Worm (Caenorhabditis elegans) whole organism, young adult: ENCODE data around the gene C02F4.4.

ENCODE experiments used
- B0035.1 ChIP-seq: sonication (generic microtip); optimal IDR thresholded peaks from 2 replicates; lab custom pipeline; 2016; ENCODE audit warnings: missing genetic modification characterization, mild to moderate bottlenecking, missing compliant biosample characterization, missing genotype, missing genetic modification reagents
- F33H1.4 ChIP-seq: fragments of 200-800 bp; sonication (Bioruptor generic); IDR thresholded peaks from 2 replicates; pipeline ENCODE4 v1.3.6; 2022; ENCODE audit warnings: missing genetic modification reagents, missing genetic modification characterization, missing compliant biosample characterization
- F37B4.10 ChIP-seq: fragments of 200-800 bp; sonication (Bioruptor generic); IDR thresholded peaks from 2 replicates; pipeline ENCODE4 v1.3.6; 2022; ENCODE audit warnings: missing genetic modification characterization, missing compliant biosample characterization
- F52B5.7 ChIP-seq: sonication (generic microtip); optimal IDR thresholded peaks from 2 replicates; lab custom pipeline; 2016; ENCODE audit warnings: mild to moderate bottlenecking, missing genetic modification characterization, missing compliant biosample characterization
- F55B11.4 ChIP-seq: sonication (generic microtip); optimal IDR thresholded peaks from 2 replicates; lab custom pipeline; 2016; ENCODE audit warnings: missing compliant biosample characterization, missing genetic modification characterization, borderline replicate concordance; ENCODE audit not compliant: insufficient read depth
- F57A8.1 ChIP-seq: fragments of 200-800 bp; sonication (Bioruptor generic); optimal IDR thresholded peaks from 2 replicates; lab custom pipeline; 2018; ENCODE audit warnings: mild to moderate bottlenecking, missing genetic modification characterization, moderate library complexity, missing compliant biosample characterization
- K12H6.12 ChIP-seq: fragments of 200-800 bp; sonication (Bioruptor generic); optimal IDR thresholded peaks from 2 replicates; lab custom pipeline; 2018; ENCODE audit warnings: mild to moderate bottlenecking, missing genetic modification characterization, missing compliant biosample characterization
- Y79H2A.3 ChIP-seq: fragments of 200-800 bp; sonication (Bioruptor generic); conservative IDR thresholded peaks from 2 replicates; pipeline ENCODE4 v1.3.6; 2022; ENCODE audit warnings: missing genetic modification reagents, missing genetic modification characterization, missing compliant biosample characterization
- ZK185.1 ChIP-seq: sonication (generic microtip); optimal IDR thresholded peaks from 2 replicates; lab custom pipeline; 2016; ENCODE audit warnings: mild to moderate bottlenecking, missing genetic modification characterization, missing compliant biosample characterization; ENCODE audit not compliant: poor library complexity, severe bottlenecking
- athp-1 ChIP-seq: sonication (generic microtip); optimal IDR thresholded peaks from 2 replicates; lab custom pipeline; 2017; ENCODE audit warnings: mild to moderate bottlenecking, missing genetic modification characterization, missing compliant biosample characterization
- attf-5 ChIP-seq: fragments of 200-800 bp; sonication (Bioruptor generic); optimal IDR thresholded peaks from 2 replicates; lab custom pipeline; 2018; ENCODE audit warnings: mild to moderate bottlenecking, missing genetic modification characterization, missing compliant biosample characterization
- bed-2 ChIP-seq: fragments of 200-800 bp; sonication (Bioruptor generic); IDR thresholded peaks from 2 replicates; pipeline ENCODE4 v1.3.6; 2022; ENCODE audit warnings: missing genetic modification reagents, missing genetic modification characterization, missing compliant biosample characterization
- ccch-3 ChIP-seq: fragments of 200-800 bp; sonication (Bioruptor generic); optimal IDR thresholded peaks from 2 replicates; lab custom pipeline; 2018; ENCODE audit warnings: mild to moderate bottlenecking, missing genetic modification characterization, missing compliant biosample characterization
- cebp-1 ChIP-seq, 2 experiments: fragments of 200-800 bp in 1 of 2; sonication (Bioruptor generic) in 1 of 2; sonication (generic microtip) in 1 of 2; IDR thresholded peaks in 1 of 2; optimal IDR thresholded peaks in 1 of 2; 2 replicates each; pipeline versions ENCODE4 v1.3.6 to Lab custom; 2017 to 2022; ENCODE audit warnings: missing compliant biosample characterization in 2 of 2, missing genetic modification characterization in 2 of 2, mild to moderate bottlenecking in 1 of 2, missing genetic modification reagents in 1 of 2, moderate library complexity in 1 of 2
- cebp-2 ChIP-seq: fragments of 200-800 bp; sonication (Bioruptor generic); IDR thresholded peaks from 2 replicates; pipeline ENCODE4 v1.3.6; 2022; ENCODE audit warnings: missing genetic modification characterization, missing compliant biosample characterization
- ceh-27 ChIP-seq: fragments of 200-800 bp; sonication (Bioruptor generic); optimal IDR thresholded peaks from 2 replicates; lab custom pipeline; 2018; ENCODE audit warnings: mild to moderate bottlenecking, missing genetic modification characterization, moderate library complexity, missing compliant biosample characterization
- ceh-40 ChIP-seq: fragments of 200-800 bp; sonication (Bioruptor generic); IDR thresholded peaks from 2 replicates; pipeline ENCODE4 v1.3.6; 2022; ENCODE audit warnings: missing genetic modification characterization, missing compliant biosample characterization
- chd-7 ChIP-seq: sonication (generic microtip); optimal IDR thresholded peaks from 2 replicates; lab custom pipeline; 2016; ENCODE audit warnings: mild to moderate bottlenecking, missing genetic modification characterization, moderate library complexity, missing compliant biosample characterization
- egl-18 ChIP-seq: fragments of 200-800 bp; sonication (Bioruptor generic); IDR thresholded peaks from 2 replicates; pipeline ENCODE4 v1.3.6; 2022; ENCODE audit warnings: missing genetic modification reagents, missing genetic modification characterization, missing compliant biosample characterization
- egrh-3 ChIP-seq: fragments of 200-800 bp; sonication (Bioruptor generic); IDR thresholded peaks from 2 replicates; pipeline ENCODE4 v1.3.6; 2022; ENCODE audit warnings: missing genetic modification reagents, missing genetic modification characterization, missing compliant biosample characterization
- ekl-4 ChIP-seq: fragments of 200-800 bp; sonication (Bioruptor generic); IDR thresholded peaks from 2 replicates; pipeline ENCODE4 v1.3.6; 2022; ENCODE audit warnings: missing genetic modification reagents, missing genetic modification characterization, missing compliant biosample characterization
- him-1 ChIP-seq: sonication (generic microtip); optimal IDR thresholded peaks from 2 replicates; lab custom pipeline; 2016; ENCODE audit warnings: missing genotype, missing genetic modification reagents, missing genetic modification characterization, missing compliant biosample characterization
- hlh-12 ChIP-seq: sonication (generic microtip); optimal IDR thresholded peaks from 2 replicates; lab custom pipeline; 2016; ENCODE audit warnings: missing genetic modification characterization, missing compliant biosample characterization
- hmg-1.2 ChIP-seq: fragments of 200-800 bp; sonication (Bioruptor generic); IDR thresholded peaks from 2 replicates; pipeline ENCODE4 v1.3.6; 2022; ENCODE audit warnings: missing genetic modification reagents, missing genetic modification characterization, missing compliant biosample characterization
- lag-1 ChIP-seq: fragments of 200-800 bp; sonication (Bioruptor generic); IDR thresholded peaks from 2 replicates; pipeline ENCODE4 v1.3.6; 2022; ENCODE audit warnings: missing genetic modification reagents, missing genetic modification characterization, missing compliant biosample characterization
- let-607 ChIP-seq, 2 experiments: fragments of 200-800 bp in 1 of 2; sonication (Bioruptor generic) in 1 of 2; sonication (generic microtip) in 1 of 2; optimal IDR thresholded peaks; 2 replicates each; lab custom pipeline; 2016 to 2018; ENCODE audit warnings: mild to moderate bottlenecking in 2 of 2, missing compliant biosample characterization in 2 of 2, missing genetic modification characterization in 2 of 2, moderate library complexity in 2 of 2, missing genotype in 1 of 2
- lin-35 ChIP-seq, 3 experiments: fragments of 150-350 bp in 2 of 3; sonication (generic microtip) in 1 of 3; optimal IDR thresholded peaks; 2 replicates each; lab custom pipeline; 2014 to 2018; ENCODE audit warnings: missing biosample characterization in 3 of 3, missing genetic modification characterization in 3 of 3, missing genetic modification reagents in 3 of 3
- lin-40 ChIP-seq: sonication (generic microtip); optimal IDR thresholded peaks from 2 replicates; lab custom pipeline; 2016; ENCODE audit warnings: missing genetic modification characterization, mild to moderate bottlenecking, missing compliant biosample characterization, missing genotype, missing genetic modification reagents
- lin-54 ChIP-seq: fragments of 200-800 bp; sonication (Bioruptor generic); optimal IDR thresholded peaks from 2 replicates; lab custom pipeline; 2018; ENCODE audit warnings: mild to moderate bottlenecking, missing genetic modification characterization, missing compliant biosample characterization
- lsy-27 ChIP-seq: sonication (generic microtip); optimal IDR thresholded peaks from 2 replicates; lab custom pipeline; 2017; ENCODE audit warnings: missing genetic modification characterization, mild to moderate bottlenecking, missing compliant biosample characterization, antibody characterized with exemption, missing genotype, borderline replicate concordance; ENCODE audit not compliant: insufficient read depth
- madf-10 ChIP-seq: sonication (generic microtip); optimal IDR thresholded peaks from 2 replicates; lab custom pipeline; 2016; ENCODE audit warnings: mild to moderate bottlenecking, missing genetic modification characterization, missing compliant biosample characterization
- madf-3 ChIP-seq: fragments of 200-800 bp; sonication (Bioruptor generic); IDR thresholded peaks from 2 replicates; pipeline ENCODE4 v1.3.6; 2022; ENCODE audit warnings: missing genetic modification reagents, missing genetic modification characterization, missing compliant biosample characterization
- nfya-2 ChIP-seq: fragments of 200-800 bp; sonication (Bioruptor generic); IDR thresholded peaks from 2 replicates; pipeline ENCODE4 v1.3.6; 2022; ENCODE audit warnings: missing genetic modification reagents, missing genetic modification characterization, missing compliant biosample characterization
- nhr-27 ChIP-seq: fragments of 200-800 bp; sonication (Bioruptor generic); optimal IDR thresholded peaks from 2 replicates; lab custom pipeline; 2018; ENCODE audit warnings: mild to moderate bottlenecking, missing genetic modification characterization, moderate library complexity, missing compliant biosample characterization
- nhr-80 ChIP-seq: sonication (generic microtip); optimal IDR thresholded peaks from 2 replicates; lab custom pipeline; 2016; ENCODE audit warnings: missing genetic modification characterization, missing compliant biosample characterization
- repo-1 ChIP-seq: sonication (generic microtip); optimal IDR thresholded peaks from 2 replicates; lab custom pipeline; 2017; ENCODE audit warnings: mild to moderate bottlenecking, missing genetic modification characterization, missing compliant biosample characterization
- sdz-38 ChIP-seq: sonication (generic microtip); optimal IDR thresholded peaks from 2 replicates; lab custom pipeline; 2016; ENCODE audit warnings: missing genotype, missing genetic modification characterization, missing compliant biosample characterization
- snpc-3.4 ChIP-seq: sonication (generic microtip); optimal IDR thresholded peaks from 2 replicates; lab custom pipeline; 2017; ENCODE audit warnings: missing genetic modification characterization, mild to moderate bottlenecking, missing compliant biosample characterization, antibody characterized with exemption, moderate library complexity, missing genotype, missing genetic modification reagents
- snpc-4 ChIP-seq, 5 experiments: fragments of 150-350 bp in 1 of 5; sonication (generic microtip) in 4 of 5; optimal IDR thresholded peaks; 2 replicates each; lab custom pipeline; 2014 to 2018; ENCODE audit warnings: missing genetic modification characterization in 5 of 5, missing biosample characterization in 3 of 5, antibody characterized with exemption in 2 of 5, mild to moderate bottlenecking in 2 of 5, missing compliant biosample characterization in 2 of 5, missing genotype in 2 of 5, moderate library complexity in 2 of 5, missing genetic modification reagents in 1 of 5
- somi-1 ChIP-seq: fragments of 200-800 bp; sonication (Bioruptor generic); optimal IDR thresholded peaks from 2 replicates; lab custom pipeline; 2018; ENCODE audit warnings: mild to moderate bottlenecking, missing genetic modification characterization, missing compliant biosample characterization
- sptf-2 ChIP-seq: fragments of 200-800 bp; sonication (Bioruptor generic); optimal IDR thresholded peaks from 2 replicates; lab custom pipeline; 2018; ENCODE audit warnings: mild to moderate bottlenecking, missing genetic modification characterization, missing compliant biosample characterization
- zfh-2 ChIP-seq: fragments of 200-800 bp; sonication (Bioruptor generic); conservative IDR thresholded peaks from 2 replicates; pipeline ENCODE4 v1.3.6; 2022; ENCODE audit warnings: missing genetic modification reagents, missing genetic modification characterization, missing compliant biosample characterization
- zim-3 ChIP-seq: sonication (generic microtip); optimal IDR thresholded peaks from 2 replicates; lab custom pipeline; 2017; ENCODE audit warnings: mild to moderate bottlenecking, missing genetic modification characterization, moderate library complexity, missing compliant biosample characterization
- ztf-18 ChIP-seq: sonication (generic microtip); optimal IDR thresholded peaks from 2 replicates; lab custom pipeline; 2016; ENCODE audit warnings: missing genotype, mild to moderate bottlenecking, missing genetic modification characterization, missing compliant biosample characterization
- ztf-22 ChIP-seq: fragments of 200-800 bp; sonication (Bioruptor generic); optimal IDR thresholded peaks from 2 replicates; lab custom pipeline; 2018; ENCODE audit warnings: mild to moderate bottlenecking, missing genetic modification characterization, moderate library complexity, missing compliant biosample characterization
- ztf-28 ChIP-seq: fragments of 200-800 bp; sonication (Bioruptor generic); IDR thresholded peaks from 2 replicates; pipeline ENCODE4 v1.3.6; 2022; ENCODE audit warnings: missing genetic modification reagents, missing genetic modification characterization, missing compliant biosample characterization
- ztf-6 ChIP-seq: fragments of 200-800 bp; sonication (Bioruptor generic); IDR thresholded peaks from 2 replicates; pipeline ENCODE4 v1.3.6; 2022; ENCODE audit warnings: missing genetic modification reagents, missing genetic modification characterization, missing compliant biosample characterization

C02F4.4 gene

ce11 chrIV:10503750-10504232, 11.2 kb downstream of the C02F4.4 start:
- TF ChIP-seq nfya-2 (GFP tag; lab: Robert Waterston, UW) (no peak), ccch-3 (GFP tag; lab: Kevin White, UChicago) (no peak), lin-54 (GFP tag; lab: Kevin White, UChicago) (peak; percentile 17), nhr-27 (no peak), lsy-27 (tag; lab: Kevin White, UChicago) (no peak), ztf-22 (GFP tag; lab: Kevin White, UChicago) (no peak), hlh-12 (tag; lab: Kevin White, UChicago) (no peak), zim-3 (tag; lab: Kevin White, UChicago) (no peak), egl-18 (0 out of 2 replicates have a peak, but pooled peaks have one; percentile 2), F37B4.10 (GFP tag; lab: Robert Waterston, UW) (no peak), sdz-38 (tag; lab: Kevin White, UChicago) (no peak), madf-3 (no peak), athp-1 (tag; lab: Kevin White, UChicago) (peak; percentile 4), lag-1 (GFP tag; lab: Robert Waterston, UW) (no peak), somi-1 (GFP tag; lab: Kevin White, UChicago) (peak; percentile 32), attf-5 (peak; percentile 55), zfh-2 (GFP tag; lab: Robert Waterston, UW) (peak; percentile 98), nhr-80 (tag; lab: Kevin White, UChicago) (peak; percentile 24), let-607 (tag; optimal IDR thresholded peaks at IDR 0.05; lab: Kevin White, UChicago) (peak in 1 of 2 experiments; percentile 15), ztf-6 (GFP tag; lab: Robert Waterston, UW) (no peak), F52B5.7 (tag; lab: Kevin White, UChicago) (no peak), repo-1 (tag; lab: Kevin White, UChicago) (no peak), B0035.1 (no peak), lin-40 (tag; lab: Kevin White, UChicago) (peak; percentile 29), him-1 (tag; lab: Kevin White, UChicago) (no peak), chd-7 (tag; lab: Kevin White, UChicago) (peak; percentile 24), K12H6.12 (tag; lab: Kevin White, UChicago) (peak; percentile 71), ZK185.1 (no peak), lin-35 (GFP tag; optimal IDR thresholded peaks at IDR 0.05; lab: Kevin White, UChicago) (no peak), F57A8.1 (GFP tag; lab: Kevin White, UChicago) (no peak), egrh-3 (peak; percentile 73), bed-2 (GFP tag; lab: Robert Waterston, UW) (no peak), ekl-4 (GFP tag; lab: Robert Waterston, UW) (no peak), ceh-27 (GFP tag; lab: Kevin White, UChicago) (peak; percentile 71), madf-10 (no peak), cebp-1 (GFP tag; IDR thresholded peaks at IDR 0.05; lab: Robert Waterston, UW) (no peak; the same call in 1 of the 2 replicates), cebp-1 (tag; optimal IDR thresholded peaks at IDR 0.05; lab: Kevin White, UChicago) (peak; percentile 71), sptf-2 (GFP tag; lab: Kevin White, UChicago) (no peak), Y79H2A.3 (no peak), snpc-4 (GFP tag; optimal IDR thresholded peaks at IDR 0.05; lab: Kevin White, UChicago) (no peak), snpc-4 (tag; optimal IDR thresholded peaks at IDR 0.05; lab: Kevin White, UChicago) (peak in 1 of 4 experiments; percentile 28), ztf-28 (GFP tag; lab: Robert Waterston, UW) (no peak), hmg-1.2 (GFP tag; lab: Robert Waterston, UW) (peak; percentile 42), cebp-2 (GFP tag; lab: Robert Waterston, UW) (no peak), ztf-18 (tag; lab: Kevin White, UChicago) (peak; percentile 14), F55B11.4 (no peak), snpc-3.4 (tag; lab: Kevin White, UChicago) (no peak), F33H1.4 (no peak), ceh-40 (GFP tag; lab: Robert Waterston, UW) (no peak)
